Worm (Caenorhabditis elegans) whole organism, L2 larva: Measurements from ENCODE around the gene Y26E6A.2.

Source experiments
- ceh-16 ChIP-seq: fragments of 150-350 bp; optimal IDR thresholded peaks from 2 replicates; lab custom pipeline; 2014; ENCODE audit warnings: missing biosample characterization, missing genetic modification characterization
- ceh-82 ChIP-seq: fragments of 150-350 bp; optimal IDR thresholded peaks from 2 replicates; lab custom pipeline; 2014; ENCODE audit warnings: missing biosample characterization, missing genetic modification characterization
- fos-1 ChIP-seq: fragments of 150-350 bp; optimal IDR thresholded peaks from 2 replicates; lab custom pipeline; 2014; ENCODE audit warnings: missing biosample characterization, missing genetic modification characterization
- mab-5 ChIP-seq: fragments of 150-350 bp; optimal IDR thresholded peaks from 2 replicates; lab custom pipeline; 2014; ENCODE audit warnings: missing biosample characterization, missing genetic modification characterization
- mdl-1 ChIP-seq, 2 experiments: fragments of 150-350 bp in 1 of 2; sonication (generic microtip) in 1 of 2; optimal IDR thresholded peaks; 2 replicates each; lab custom pipeline; 2017; ENCODE audit warnings: missing biosample characterization in 2 of 2, missing genetic modification characterization in 2 of 2
- nhr-77 ChIP-seq: fragments of 150-350 bp; optimal IDR thresholded peaks from 2 replicates; lab custom pipeline; 2014; ENCODE audit warnings: missing biosample characterization, missing genetic modification characterization
- skn-1 ChIP-seq: sonication (generic microtip); optimal IDR thresholded peaks from 2 replicates; lab custom pipeline; 2017; ENCODE audit warnings: missing biosample characterization, missing genetic modification characterization
- unc-39 ChIP-seq: fragments of 150-350 bp; optimal IDR thresholded peaks from 2 replicates; lab custom pipeline; 2014; ENCODE audit warnings: missing biosample characterization, missing genetic modification characterization
- unc-55 ChIP-seq: fragments of 150-350 bp; sonication (generic microtip); optimal IDR thresholded peaks from 3 replicates; lab custom pipeline; 2014; ENCODE audit warnings: missing biosample characterization, missing genetic modification reagents, missing genetic modification characterization

ce11 chrX:13944184-13944583, 30.0 kb upstream of the Y26E6A.2 start:
- TF ChIP-seq ceh-82 = no peak
- TF ChIP-seq mdl-1 (tag; optimal IDR thresholded peaks at IDR 0.05; lab: Kevin White, UChicago) = no peak
- no peak for TF ChIP-seq mab-5
- no peak for TF ChIP-seq nhr-77 (tag; lab: Kevin White, UChicago)
- no peak for TF ChIP-seq fos-1
- TF ChIP-seq skn-1 = no peak
- no peak for TF ChIP-seq ceh-16 (tag; lab: Kevin White, UChicago)
- no peak for TF ChIP-seq unc-39
- TF ChIP-seq unc-55 (GFP tag; lab: Kevin White, UChicago) = no peak
